Worm (Caenorhabditis elegans) whole organism, late embryonic: Measurements from ENCODE around the gene F52E1.2.

Source experiments
- C08G9.2 ChIP-seq: sonication (generic microtip); optimal IDR thresholded peaks from 2 replicates; lab custom pipeline; 2016; ENCODE audit warnings: mild to moderate bottlenecking, missing genetic modification characterization, moderate library complexity, missing compliant biosample characterization
- K02D7.2 ChIP-seq: sonication (generic microtip); optimal IDR thresholded peaks from 2 replicates; lab custom pipeline; 2017; ENCODE audit warnings: mild to moderate bottlenecking, missing genetic modification characterization, missing compliant biosample characterization
- ceh-6 ChIP-seq: fragments of 200-800 bp; sonication (Bioruptor generic); optimal IDR thresholded peaks from 2 replicates; lab custom pipeline; 2018; ENCODE audit warnings: mild to moderate bottlenecking, missing genetic modification characterization, missing compliant biosample characterization
- nfya-1 ChIP-seq: sonication (generic microtip); optimal IDR thresholded peaks from 2 replicates; lab custom pipeline; 2017; ENCODE audit warnings: missing genetic modification characterization, mild to moderate bottlenecking, missing compliant biosample characterization, antibody characterized with exemption, moderate library complexity
- pqm-1 ChIP-seq: sonication (generic microtip); optimal IDR thresholded peaks from 2 replicates; lab custom pipeline; 2016; ENCODE audit warnings: missing genetic modification characterization, missing compliant biosample characterization

ce11 chrV:8394357-8394850 lies 16.0 kb upstream of the F52E1.2 start, which contains the start of the genes pho-6 and F52E1.3:
- TF ChIP-seq pqm-1 (tag; lab: Kevin White, UChicago) (no peak), ceh-6 (no peak), C08G9.2 (no peak), K02D7.2 (no peak), nfya-1 (tag; lab: Kevin White, UChicago) (no peak)
